Worm (Caenorhabditis elegans) whole organism, late embryonic: ENCODE data around the gene K02E11.7.

Experiments
- C38D4.7 ChIP-seq: fragments of 200-800 bp; sonication (Bioruptor generic); optimal IDR thresholded peaks from 2 replicates; lab custom pipeline; 2018; ENCODE audit warnings: mild to moderate bottlenecking, missing genetic modification characterization, moderate library complexity, missing compliant biosample characterization
- Y22D7AL.16 ChIP-seq: sonication (generic microtip); optimal IDR thresholded peaks from 2 replicates; lab custom pipeline; 2016; ENCODE audit warnings: missing genetic modification characterization, missing compliant biosample characterization
- ama-1 ChIP-seq: fragments of 150-350 bp; optimal IDR thresholded peaks from 2 replicates; lab custom pipeline; 2014
- ceh-14 ChIP-seq: sonication (generic microtip); optimal IDR thresholded peaks from 2 replicates; lab custom pipeline; 2016; ENCODE audit warnings: missing genotype, missing genetic modification characterization, missing compliant biosample characterization
- ceh-19 ChIP-seq: fragments of 200-800 bp; sonication (Bioruptor generic); optimal IDR thresholded peaks from 2 replicates; lab custom pipeline; 2018; ENCODE audit warnings: mild to moderate bottlenecking, missing genetic modification characterization, missing compliant biosample characterization
- ceh-2 ChIP-seq: sonication (generic microtip); optimal IDR thresholded peaks from 2 replicates; lab custom pipeline; 2016; ENCODE audit warnings: missing genotype, missing genetic modification characterization, missing compliant biosample characterization
- ceh-22 ChIP-seq: sonication (generic microtip); optimal IDR thresholded peaks from 2 replicates; lab custom pipeline; 2017; ENCODE audit warnings: missing biosample characterization, missing genetic modification characterization
- ceh-24 ChIP-seq: sonication (generic microtip); optimal IDR thresholded peaks from 2 replicates; lab custom pipeline; 2016; ENCODE audit warnings: mild to moderate bottlenecking, missing genetic modification characterization, missing compliant biosample characterization
- ceh-31 ChIP-seq: sonication (generic microtip); optimal IDR thresholded peaks from 2 replicates; lab custom pipeline; 2016; ENCODE audit warnings: missing genetic modification characterization, missing compliant biosample characterization
- ceh-34 ChIP-seq: sonication (generic microtip); optimal IDR thresholded peaks from 2 replicates; lab custom pipeline; 2016; ENCODE audit warnings: mild to moderate bottlenecking, missing genetic modification characterization, missing compliant biosample characterization
- ceh-48 ChIP-seq: sonication (generic microtip); optimal IDR thresholded peaks from 2 replicates; lab custom pipeline; 2016; ENCODE audit warnings: missing genetic modification characterization, inconsistent platforms, missing compliant biosample characterization
- ceh-6 ChIP-seq: fragments of 200-800 bp; sonication (Bioruptor generic); optimal IDR thresholded peaks from 2 replicates; lab custom pipeline; 2018; ENCODE audit warnings: mild to moderate bottlenecking, missing genetic modification characterization, missing compliant biosample characterization
- ceh-9 ChIP-seq: sonication (generic microtip); optimal IDR thresholded peaks from 2 replicates; lab custom pipeline; 2016; ENCODE audit warnings: mild to moderate bottlenecking, missing genetic modification characterization, inconsistent platforms, missing compliant biosample characterization
- che-1 ChIP-seq: sonication (generic microtip); optimal IDR thresholded peaks from 2 replicates; lab custom pipeline; 2016; ENCODE audit warnings: mild to moderate bottlenecking, missing genetic modification characterization, missing compliant biosample characterization
- dmd-4 ChIP-seq: sonication (generic microtip); optimal IDR thresholded peaks from 2 replicates; lab custom pipeline; 2016; ENCODE audit warnings: borderline replicate concordance, missing genetic modification characterization, missing compliant biosample characterization
- elt-2 ChIP-seq: sonication (generic microtip); optimal IDR thresholded peaks from 2 replicates; lab custom pipeline; 2016; ENCODE audit warnings: missing genetic modification reagents, missing genetic modification characterization, missing compliant biosample characterization
- ets-4 ChIP-seq: sonication (generic microtip); optimal IDR thresholded peaks from 2 replicates; lab custom pipeline; 2016; ENCODE audit warnings: missing genetic modification characterization, missing compliant biosample characterization
- eyg-1 ChIP-seq: sonication (generic microtip); optimal IDR thresholded peaks from 2 replicates; lab custom pipeline; 2016; ENCODE audit warnings: missing genotype, missing genetic modification characterization, missing compliant biosample characterization
- fax-1 ChIP-seq: sonication (generic microtip); optimal IDR thresholded peaks from 2 replicates; lab custom pipeline; 2016; ENCODE audit warnings: missing genotype, missing genetic modification characterization, missing compliant biosample characterization
- fkh-6 ChIP-seq: sonication (generic microtip); optimal IDR thresholded peaks from 2 replicates; lab custom pipeline; 2016; ENCODE audit warnings: missing genetic modification characterization, missing compliant biosample characterization
- hlh-13 ChIP-seq: fragments of 200-800 bp; sonication (Bioruptor generic); optimal IDR thresholded peaks from 2 replicates; lab custom pipeline; 2018; ENCODE audit warnings: mild to moderate bottlenecking, missing genetic modification characterization, missing compliant biosample characterization
- hlh-30 ChIP-seq: sonication (generic microtip); optimal IDR thresholded peaks from 2 replicates; lab custom pipeline; 2017; ENCODE audit warnings: antibody characterized with exemption, missing genetic modification characterization, missing compliant biosample characterization; ENCODE audit not compliant: insufficient read depth
- hlh-6 ChIP-seq: sonication (generic microtip); optimal IDR thresholded peaks from 2 replicates; lab custom pipeline; 2016; ENCODE audit warnings: missing genotype, missing genetic modification characterization, missing compliant biosample characterization
- hlh-8 ChIP-seq: sonication (generic microtip); optimal IDR thresholded peaks from 2 replicates; lab custom pipeline; 2016; ENCODE audit warnings: missing genotype, missing genetic modification characterization, missing compliant biosample characterization
- mec-3 ChIP-seq: sonication (generic microtip); optimal IDR thresholded peaks from 2 replicates; lab custom pipeline; 2016; ENCODE audit warnings: borderline replicate concordance, missing genetic modification characterization, missing compliant biosample characterization
- nfya-1 ChIP-seq: sonication (generic microtip); optimal IDR thresholded peaks from 2 replicates; lab custom pipeline; 2017; ENCODE audit warnings: missing genetic modification characterization, mild to moderate bottlenecking, missing compliant biosample characterization, antibody characterized with exemption, moderate library complexity
- pag-3 ChIP-seq: sonication (generic microtip); optimal IDR thresholded peaks from 2 replicates; lab custom pipeline; 2016; ENCODE audit warnings: missing compliant biosample characterization, missing genetic modification characterization, borderline replicate concordance
- pat-9 ChIP-seq: fragments of 200-800 bp; sonication (Bioruptor generic); optimal IDR thresholded peaks from 2 replicates; lab custom pipeline; 2018; ENCODE audit warnings: mild to moderate bottlenecking, missing genetic modification characterization, moderate library complexity, missing compliant biosample characterization
- pax-1 ChIP-seq: fragments of 150-350 bp; optimal IDR thresholded peaks from 2 replicates; lab custom pipeline; 2014; ENCODE audit warnings: missing biosample characterization, missing genetic modification characterization
- pqm-1 ChIP-seq: sonication (generic microtip); optimal IDR thresholded peaks from 2 replicates; lab custom pipeline; 2016; ENCODE audit warnings: missing genetic modification characterization, missing compliant biosample characterization
- pros-1 ChIP-seq: fragments of 150-350 bp; optimal IDR thresholded peaks from 2 replicates; lab custom pipeline; 2014; ENCODE audit warnings: missing biosample characterization, missing genetic modification reagents, missing genetic modification characterization
- ref-2 ChIP-seq: sonication (generic microtip); optimal IDR thresholded peaks from 2 replicates; lab custom pipeline; 2016; ENCODE audit warnings: missing genetic modification characterization, missing compliant biosample characterization
- rnt-1 ChIP-seq: sonication (generic microtip); optimal IDR thresholded peaks from 2 replicates; lab custom pipeline; 2016; ENCODE audit warnings: missing genetic modification characterization, missing compliant biosample characterization
- sdc-2 ChIP-seq: sonication (generic microtip); optimal IDR thresholded peaks from 2 replicates; lab custom pipeline; 2016; ENCODE audit warnings: missing genotype, missing genetic modification characterization, missing compliant biosample characterization
- sox-2 ChIP-seq: fragments of 200-800 bp; sonication (Bioruptor generic); IDR thresholded peaks from 2 replicates; pipeline ENCODE4 v1.3.6; 2022; ENCODE audit warnings: missing genetic modification reagents, missing genetic modification characterization, missing compliant biosample characterization
- tbx-2 ChIP-seq: sonication (generic microtip); optimal IDR thresholded peaks from 2 replicates; lab custom pipeline; 2016; ENCODE audit warnings: missing genetic modification characterization, missing compliant biosample characterization
- ttx-3 ChIP-seq: sonication (generic microtip); optimal IDR thresholded peaks from 2 replicates; lab custom pipeline; 2016; ENCODE audit warnings: missing genetic modification reagents, missing genetic modification characterization, missing compliant biosample characterization
- unc-3 ChIP-seq, 2 experiments: fragments of 200-800 bp in 1 of 2; sonication (Bioruptor generic) in 1 of 2; sonication (generic microtip) in 1 of 2; conservative IDR thresholded peaks in 1 of 2; optimal IDR thresholded peaks in 1 of 2; 2 replicates each; pipeline versions ENCODE4 v1.3.6 to Lab custom; 2016 to 2022; ENCODE audit warnings: missing compliant biosample characterization in 2 of 2, missing genetic modification characterization in 2 of 2, missing genetic modification reagents in 1 of 2
- unc-42 ChIP-seq: sonication (generic microtip); optimal IDR thresholded peaks from 2 replicates; lab custom pipeline; 2016; ENCODE audit warnings: missing genotype, missing genetic modification characterization, missing compliant biosample characterization
- ztf-16 ChIP-seq: sonication (generic microtip); optimal IDR thresholded peaks from 2 replicates; lab custom pipeline; 2017; ENCODE audit warnings: missing genetic modification characterization, missing compliant biosample characterization

Gene K02E11.7

ce11 chrV:14254221-14254620, at the start of gene K02E11.7:
K02E11.7 (minus strand) TSS chrV:14254321.
- TF ChIP-seq ceh-24 (tag; lab: Kevin White, UChicago) (no peak), pag-3 (no peak), hlh-30 (tag; lab: Kevin White, UChicago) (no peak), elt-2 (tag; lab: Kevin White, UChicago) (no peak), sox-2 (GFP tag; lab: Robert Waterston, UW) (no peak), fkh-6 (tag; lab: Kevin White, UChicago) (no peak), Y22D7AL.16 (tag; lab: Kevin White, UChicago) (no peak), pros-1 (tag; lab: Kevin White, UChicago) (no peak), hlh-8 (tag; lab: Kevin White, UChicago) (no peak), che-1 (tag; lab: Kevin White, UChicago) (no peak), ceh-2 (tag; lab: Kevin White, UChicago) (no peak)

ce11 chrV:14301076-14301475, 47.0 kb upstream of the K02E11.7 start, which contains the start of gene F14D7.6:
F14D7.6 (plus strand) TSS chrV:14301413.
- peak; percentile 21 for TF ChIP-seq elt-2 (tag; lab: Kevin White, UChicago)
- TF ChIP-seq ttx-3 (tag; lab: Kevin White, UChicago) = no peak

ce11 chrV:14299569-14300064, 45.5 kb upstream of the K02E11.7 start, which contains the start of the genes spig-3 and F14D7.12:
spig-3 (minus strand) TSS chrV:14299669.
F14D7.12 (plus strand) TSS chrV:14300014.
- no peak for TF ChIP-seq nfya-1
- no peak for TF ChIP-seq mec-3
- TF ChIP-seq ceh-22 = no peak
- TF ChIP-seq sdc-2 = no peak
- no peak for TF ChIP-seq ttx-3 (tag; lab: Kevin White, UChicago)
- TF ChIP-seq pat-9 (tag; lab: Kevin White, UChicago) = no peak
- TF ChIP-seq hlh-6 = no peak
- no peak for TF ChIP-seq hlh-8 (tag; lab: Kevin White, UChicago)
- no peak for TF ChIP-seq ceh-48
- no peak for TF ChIP-seq elt-2 (tag; lab: Kevin White, UChicago)

- TF ChIP-seq ceh-31 (tag; lab: Kevin White, UChicago) (no peak), ceh-9 (tag; lab: Kevin White, UChicago) (no peak), fax-1 (tag; lab: Kevin White, UChicago) (no peak), tbx-2 (tag; lab: Kevin White, UChicago) (no peak), hlh-8 (tag; lab: Kevin White, UChicago) (no peak), ceh-19 (no peak), pax-1 (tag; lab: Kevin White, UChicago) (no peak), pag-3 (no peak), ceh-14 (tag; lab: Kevin White, UChicago) (no peak), unc-42 (tag; lab: Kevin White, UChicago) (no peak), sdc-2 (no peak)
Measured at ce11 chrV:14296499-14296898, 42.4 kb upstream of the K02E11.7 start, which contains the start of gene F14D7.3. F14D7.3 (plus strand) TSS chrV:14296799.

ce11 chrV:14294396-14294795, 40.3 kb upstream of the K02E11.7 start, which contains the start of gene F14D7.9:
F14D7.9 (plus strand) TSS chrV:14294696.
- TF ChIP-seq C38D4.7 (GFP tag; lab: Kevin White, UChicago) = no peak
- TF ChIP-seq ceh-24 (tag; lab: Kevin White, UChicago) = no peak
- no peak for TF ChIP-seq hlh-13
- no peak for TF ChIP-seq ref-2 (tag; lab: Kevin White, UChicago)
- no peak for TF ChIP-seq ets-4
- no peak for TF ChIP-seq ceh-34 (tag; lab: Kevin White, UChicago)
- no peak for TF ChIP-seq pag-3
- no peak for TF ChIP-seq ttx-3 (tag; lab: Kevin White, UChicago)
- TF ChIP-seq unc-42 (tag; lab: Kevin White, UChicago) = no peak
- no peak for TF ChIP-seq pqm-1
- no peak for TF ChIP-seq ceh-9 (tag; lab: Kevin White, UChicago)
- TF ChIP-seq unc-3 (GFP tag; conservative IDR thresholded peaks at IDR 0.05; lab: Robert Waterston, UW) = no peak
- TF ChIP-seq unc-3 (tag; optimal IDR thresholded peaks at IDR 0.05; lab: Kevin White, UChicago) = no peak
- TF ChIP-seq ztf-16 = no peak
- no peak for TF ChIP-seq ceh-48
- no peak for TF ChIP-seq ama-1 (lab: Kevin White, UChicago)
- no peak for TF ChIP-seq eyg-1 (tag; lab: Kevin White, UChicago)
- no peak for TF ChIP-seq dmd-4 (tag; lab: Kevin White, UChicago)
- TF ChIP-seq pros-1 (tag; lab: Kevin White, UChicago) = no peak
- TF ChIP-seq ceh-6 = no peak
- TF ChIP-seq rnt-1 (tag; lab: Kevin White, UChicago) = no peak
